Worm (Caenorhabditis elegans) whole organism, L1 larva: ENCODE measurements around the gene vps-54.

ENCODE experiments used
- C04F5.9 ChIP-seq: sonication (generic microtip); optimal IDR thresholded peaks from 2 replicates; lab custom pipeline; 2016; ENCODE audit warnings: missing genetic modification characterization, missing compliant biosample characterization
- C16A3.4 ChIP-seq: fragments of 150-350 bp; optimal IDR thresholded peaks from 2 replicates; lab custom pipeline; 2014; ENCODE audit warnings: missing biosample characterization, missing genetic modification characterization
- aha-1 ChIP-seq: fragments of 150-350 bp; optimal IDR thresholded peaks from 2 replicates; lab custom pipeline; 2014; ENCODE audit warnings: missing biosample characterization, missing genetic modification characterization
- alr-1 ChIP-seq: fragments of 200-800 bp; sonication (Bioruptor generic); optimal IDR thresholded peaks from 2 replicates; lab custom pipeline; 2018; ENCODE audit warnings: borderline replicate concordance, mild to moderate bottlenecking, missing genetic modification characterization, missing compliant biosample characterization
- aly-2 ChIP-seq: fragments of 150-350 bp; optimal IDR thresholded peaks from 2 replicates; lab custom pipeline; 2014; ENCODE audit warnings: missing biosample characterization, missing genetic modification characterization
- ama-1 ChIP-seq: fragments of 150-350 bp; optimal IDR thresholded peaks from 2 replicates; lab custom pipeline; 2014
- blmp-1 ChIP-seq: fragments of 150-350 bp; optimal IDR thresholded peaks from 2 replicates; lab custom pipeline; 2014; ENCODE audit warnings: missing biosample characterization, missing genetic modification characterization
- ceh-8 ChIP-seq: fragments of 200-800 bp; sonication (Bioruptor generic); optimal IDR thresholded peaks from 2 replicates; lab custom pipeline; 2018; ENCODE audit warnings: mild to moderate bottlenecking, missing genetic modification characterization, moderate library complexity, missing compliant biosample characterization
- ceh-82 ChIP-seq, 3 experiments: fragments of 150-350 bp in 1 of 3; sonication (generic microtip) in 2 of 3; optimal IDR thresholded peaks; 2 replicates each; lab custom pipeline; 2014 to 2017; ENCODE audit warnings: missing biosample characterization in 3 of 3, missing genetic modification characterization in 3 of 3
- ceh-88 ChIP-seq: fragments of 200-800 bp; sonication (Bioruptor generic); IDR thresholded peaks from 2 replicates; pipeline ENCODE4 v1.3.6; 2022; ENCODE audit warnings: missing genetic modification characterization, missing compliant biosample characterization
- ceh-90 ChIP-seq: sonication (generic microtip); optimal IDR thresholded peaks from 2 replicates; lab custom pipeline; 2016; ENCODE audit warnings: missing genetic modification characterization, missing compliant biosample characterization
- dsc-1 ChIP-seq: sonication (generic microtip); optimal IDR thresholded peaks from 2 replicates; lab custom pipeline; 2016; ENCODE audit warnings: mild to moderate bottlenecking, missing genetic modification characterization, missing compliant biosample characterization
- efl-1 ChIP-seq, 4 experiments: fragments of 150-350 bp; optimal IDR thresholded peaks in 3 of 4; peaks in 1 of 4; 1 replicate in 1 of 4; 2 replicates in 3 of 4; lab custom pipeline; 2014; ENCODE audit warnings: missing biosample characterization in 2 of 4, missing genetic modification characterization in 2 of 4, missing genetic modification reagents in 2 of 4
- egl-13 ChIP-seq: sonication (generic microtip); optimal IDR thresholded peaks from 2 replicates; lab custom pipeline; 2016; ENCODE audit warnings: missing genotype, missing genetic modification reagents, missing genetic modification characterization, missing compliant biosample characterization
- elt-2 ChIP-seq: sonication (generic microtip); optimal IDR thresholded peaks from 2 replicates; lab custom pipeline; 2016; ENCODE audit warnings: missing genetic modification characterization, mild to moderate bottlenecking, inconsistent platforms, missing compliant biosample characterization, missing genetic modification reagents
- elt-3 ChIP-seq, 6 experiments: fragments of 150-350 bp in 1 of 6; sonication (generic microtip); optimal IDR thresholded peaks; 2 replicates each; lab custom pipeline; 2017 to 2018; ENCODE audit warnings: missing biosample characterization in 6 of 6, missing genetic modification characterization in 6 of 6, inconsistent platforms in 1 of 6
- ets-5 ChIP-seq: fragments of 200-800 bp; sonication (Bioruptor generic); IDR thresholded peaks from 2 replicates; pipeline ENCODE4 v1.3.6; 2022; ENCODE audit warnings: missing genetic modification characterization, missing compliant biosample characterization
- fkh-10 ChIP-seq: sonication (generic microtip); optimal IDR thresholded peaks from 2 replicates; lab custom pipeline; 2017; ENCODE audit warnings: missing biosample characterization, missing genetic modification reagents, missing genetic modification characterization
- fkh-8 ChIP-seq: sonication (generic microtip); optimal IDR thresholded peaks from 2 replicates; lab custom pipeline; 2016; ENCODE audit warnings: mild to moderate bottlenecking, missing genetic modification characterization, missing compliant biosample characterization
- hlh-17 ChIP-seq: fragments of 200-800 bp; sonication (Bioruptor generic); optimal IDR thresholded peaks from 2 replicates; lab custom pipeline; 2018; ENCODE audit warnings: missing genetic modification characterization, mild to moderate bottlenecking, missing compliant biosample characterization, moderate library complexity, borderline replicate concordance
- hlh-4 ChIP-seq: sonication (generic microtip); optimal IDR thresholded peaks from 2 replicates; lab custom pipeline; 2016; ENCODE audit warnings: mild to moderate bottlenecking, missing genetic modification characterization, missing compliant biosample characterization
- hpl-2 ChIP-seq: fragments of 150-350 bp; optimal IDR thresholded peaks from 2 replicates; lab custom pipeline; 2014; ENCODE audit warnings: missing biosample characterization, missing genetic modification reagents, missing genetic modification characterization
- isw-1 ChIP-seq: fragments of 200-800 bp; sonication (Bioruptor generic); IDR thresholded peaks from 2 replicates; pipeline ENCODE4 v1.3.6; 2022; ENCODE audit warnings: missing genetic modification characterization, missing compliant biosample characterization
- lin-14 ChIP-seq: fragments of 200-800 bp; sonication (Bioruptor generic); optimal IDR thresholded peaks from 2 replicates; lab custom pipeline; 2018; ENCODE audit warnings: mild to moderate bottlenecking, missing genetic modification characterization, moderate library complexity, missing compliant biosample characterization
- lin-15B ChIP-seq: fragments of 150-350 bp; sonication (generic microtip); optimal IDR thresholded peaks from 3 replicates; lab custom pipeline; 2014; ENCODE audit warnings: missing biosample characterization, missing genetic modification characterization
- lin-35 ChIP-seq, 2 experiments: fragments of 150-350 bp; optimal IDR thresholded peaks; 2 replicates each; lab custom pipeline; 2014; ENCODE audit warnings: missing biosample characterization in 2 of 2, missing genetic modification characterization in 2 of 2, missing genetic modification reagents in 2 of 2
- lin-39 ChIP-seq: fragments of 150-350 bp; optimal IDR thresholded peaks from 2 replicates; lab custom pipeline; 2014; ENCODE audit warnings: missing biosample characterization, missing genetic modification reagents, missing genetic modification characterization
- lir-3 ChIP-seq: sonication (generic microtip); optimal IDR thresholded peaks from 2 replicates; lab custom pipeline; 2016; ENCODE audit warnings: mild to moderate bottlenecking, missing genetic modification characterization, moderate library complexity, missing compliant biosample characterization; ENCODE audit not compliant: poor library complexity
- mab-9 ChIP-seq: fragments of 200-800 bp; sonication (Bioruptor generic); IDR thresholded peaks from 2 replicates; pipeline ENCODE4 v1.3.6; 2022; ENCODE audit warnings: missing genetic modification reagents, missing genetic modification characterization, missing compliant biosample characterization
- mdl-1 ChIP-seq, 2 experiments: fragments of 150-350 bp; optimal IDR thresholded peaks; 2 replicates each; lab custom pipeline; 2014 to 2017; ENCODE audit warnings: missing biosample characterization in 2 of 2, missing genetic modification characterization in 2 of 2, inconsistent platforms in 1 of 2
- mef-2 ChIP-seq: fragments of 150-350 bp; optimal IDR thresholded peaks from 2 replicates; lab custom pipeline; 2014; ENCODE audit warnings: missing biosample characterization, missing genetic modification characterization
- nhr-11 ChIP-seq: fragments of 150-350 bp; optimal IDR thresholded peaks from 2 replicates; lab custom pipeline; 2014; ENCODE audit warnings: missing biosample characterization, missing genetic modification characterization
- nhr-12 ChIP-seq: sonication (generic microtip); optimal IDR thresholded peaks from 2 replicates; lab custom pipeline; 2017; ENCODE audit warnings: missing biosample characterization, missing genetic modification characterization
- nhr-237 ChIP-seq: fragments of 150-350 bp; optimal IDR thresholded peaks from 2 replicates; lab custom pipeline; 2014; ENCODE audit warnings: missing biosample characterization, missing genetic modification characterization
- nhr-71 ChIP-seq: sonication (generic microtip); optimal IDR thresholded peaks from 2 replicates; lab custom pipeline; 2016; ENCODE audit warnings: mild to moderate bottlenecking, missing genetic modification characterization, moderate library complexity, missing compliant biosample characterization
- nhr-76 ChIP-seq: sonication (generic microtip); optimal IDR thresholded peaks from 2 replicates; lab custom pipeline; 2017; ENCODE audit warnings: missing biosample characterization, missing genetic modification characterization
- nhr-84 ChIP-seq: sonication (generic microtip); optimal IDR thresholded peaks from 2 replicates; lab custom pipeline; 2017; ENCODE audit warnings: missing biosample characterization, missing genetic modification characterization
- nhr-85 ChIP-seq: sonication (generic microtip); peaks from one replicate; lab custom pipeline; 2016; ENCODE audit warnings: missing genetic modification characterization, inconsistent platforms, missing compliant biosample characterization
- nhr-90 ChIP-seq: sonication (generic microtip); optimal IDR thresholded peaks from 2 replicates; lab custom pipeline; 2016; ENCODE audit warnings: mild to moderate bottlenecking, missing genetic modification characterization, missing compliant biosample characterization; ENCODE audit not compliant: poor library complexity
- pqm-1 ChIP-seq: sonication (generic microtip); optimal IDR thresholded peaks from 3 replicates; lab custom pipeline; 2017; ENCODE audit warnings: missing biosample characterization, missing genetic modification characterization
- rnt-1 ChIP-seq: sonication (generic microtip); optimal IDR thresholded peaks from 2 replicates; lab custom pipeline; 2016; ENCODE audit warnings: mild to moderate bottlenecking, missing genetic modification characterization, moderate library complexity, missing compliant biosample characterization
- snpc-4 ChIP-seq: fragments of 150-350 bp; optimal IDR thresholded peaks from 2 replicates; lab custom pipeline; 2014; ENCODE audit warnings: missing biosample characterization, missing genetic modification characterization
- snu-23 ChIP-seq: sonication (generic microtip); optimal IDR thresholded peaks from 2 replicates; lab custom pipeline; 2016; ENCODE audit warnings: missing genetic modification characterization, missing compliant biosample characterization
- swsn-7 ChIP-seq: sonication (generic microtip); optimal IDR thresholded peaks from 2 replicates; lab custom pipeline; 2016; ENCODE audit warnings: missing genetic modification characterization, missing compliant biosample characterization
- tlp-1 ChIP-seq: fragments of 150-350 bp; optimal IDR thresholded peaks from 2 replicates; lab custom pipeline; 2014; ENCODE audit warnings: missing biosample characterization, missing genetic modification characterization
- unc-130 ChIP-seq: fragments of 150-350 bp; optimal IDR thresholded peaks from 2 replicates; lab custom pipeline; 2017; ENCODE audit warnings: missing biosample characterization, missing genetic modification characterization, inconsistent platforms
- unc-62 ChIP-seq: fragments of 150-350 bp; optimal IDR thresholded peaks from 2 replicates; lab custom pipeline; 2014; ENCODE audit warnings: missing biosample characterization, missing genetic modification reagents, missing genetic modification characterization
- vab-15 ChIP-seq: sonication (generic microtip); optimal IDR thresholded peaks from 2 replicates; lab custom pipeline; 2017; ENCODE audit warnings: missing genotype, mild to moderate bottlenecking, missing genetic modification characterization, missing compliant biosample characterization
- xbp-1 ChIP-seq: sonication (generic microtip); optimal IDR thresholded peaks from 2 replicates; lab custom pipeline; 2016; ENCODE audit warnings: missing genetic modification characterization, missing compliant biosample characterization
- zag-1 ChIP-seq: fragments of 150-350 bp; optimal IDR thresholded peaks from 2 replicates; lab custom pipeline; 2014; ENCODE audit warnings: missing biosample characterization, missing genetic modification characterization
- zip-4 ChIP-seq: fragments of 200-800 bp; sonication (Bioruptor generic); optimal IDR thresholded peaks from 2 replicates; lab custom pipeline; 2018; ENCODE audit warnings: mild to moderate bottlenecking, missing genetic modification characterization, moderate library complexity, missing compliant biosample characterization
- ztf-11 ChIP-seq, 2 experiments: sonication (generic microtip); optimal IDR thresholded peaks; 2 replicates each; lab custom pipeline; 2016 to 2017; ENCODE audit warnings: missing genetic modification characterization in 2 of 2, missing biosample characterization in 1 of 2, missing compliant biosample characterization in 1 of 2
- ztf-4 ChIP-seq: fragments of 150-350 bp; optimal IDR thresholded peaks from 2 replicates; lab custom pipeline; 2014; ENCODE audit warnings: missing biosample characterization, missing genetic modification characterization

Gene vps-54

ce11 chrV:10525902-10526301, 50.3 kb downstream of the vps-54 start, which contains the start of the genes C35A5.8 and hda-11:
Gene C35A5.8 (minus strand): TSS chrV:10525908.
Gene hda-11 (plus strand): TSS chrV:10526184.
- TF ChIP-seq xbp-1 (tag; lab: Kevin White, UChicago) (peak; percentile 80), nhr-85 (tag; lab: Kevin White, UChicago) (peak; percentile 92), dsc-1 (tag; lab: Kevin White, UChicago) (peak; percentile 88), elt-2 (peak; percentile 79), lir-3 (tag; lab: Kevin White, UChicago) (peak; percentile 97), swsn-7 (peak; percentile 80), tlp-1 (tag; lab: Kevin White, UChicago) (no peak), lin-39 (peak; percentile 58), aly-2 (tag; lab: Kevin White, UChicago) (no peak), egl-13 (tag; lab: Kevin White, UChicago) (peak; percentile 84), mef-2 (tag; lab: Kevin White, UChicago) (no peak), hlh-17 (GFP tag; lab: Kevin White, UChicago) (no peak), efl-1 (optimal IDR thresholded peaks at IDR 0.05; lab: Kevin White, UChicago) (peak; percentile 71 to 77), efl-1 (GFP tag; optimal IDR thresholded peaks at IDR 0.05 in 1 of 2; lab: Kevin White, UChicago) (peak; percentile 71 to 97), ceh-82 (tag; optimal IDR thresholded peaks at IDR 0.05; lab: Kevin White, UChicago) (peak; percentile 46 to 59 (median 51)), isw-1 (GFP tag; lab: Robert Waterston, UW) (peak; percentile 77), nhr-11 (no peak), aha-1 (no peak), nhr-12 (tag; lab: Kevin White, UChicago) (no peak), ceh-90 (peak; percentile 94), alr-1 (tag; lab: Kevin White, UChicago) (no peak), ceh-88 (GFP tag; lab: Robert Waterston, UW) (no peak), lin-14 (GFP tag; lab: Kevin White, UChicago) (peak; percentile 74), ztf-11 (tag; optimal IDR thresholded peaks at IDR 0.05; lab: Kevin White, UChicago) (peak in 1 of 2 experiments; percentile 94), snu-23 (GFP tag; lab: Kevin White, UChicago) (peak; percentile 86), snpc-4 (tag; lab: Kevin White, UChicago) (peak; percentile 58), hpl-2 (no peak), ets-5 (GFP tag; lab: Robert Waterston, UW) (no peak), nhr-76 (tag; lab: Kevin White, UChicago) (no peak), ztf-4 (tag; lab: Kevin White, UChicago) (peak; percentile 34), unc-130 (tag; lab: Kevin White, UChicago) (peak; percentile 51), mab-9 (GFP tag; lab: Robert Waterston, UW) (peak; percentile 70), fkh-10 (GFP tag; lab: Kevin White, UChicago) (no peak), hlh-4 (tag; lab: Kevin White, UChicago) (peak; percentile 57), vab-15 (tag; lab: Kevin White, UChicago) (no peak), zip-4 (GFP tag; lab: Kevin White, UChicago) (peak; percentile 6), pqm-1 (no peak), ama-1 (lab: Kevin White, UChicago) (no peak), nhr-84 (tag; lab: Kevin White, UChicago) (no peak), ceh-8 (GFP tag; lab: Kevin White, UChicago) (peak; percentile 7), mdl-1 (tag; optimal IDR thresholded peaks at IDR 0.05; lab: Kevin White, UChicago) (peak in 1 of 2 experiments; percentile 24), nhr-71 (tag; lab: Kevin White, UChicago) (peak; percentile 88), fkh-8 (tag; lab: Kevin White, UChicago) (peak; percentile 66), unc-62 (GFP tag; lab: Kevin White, UChicago) (no peak), zag-1 (tag; lab: Kevin White, UChicago) (no peak), nhr-90 (tag; lab: Kevin White, UChicago) (peak; percentile 91), lin-35 (GFP tag; optimal IDR thresholded peaks at IDR 0.05; lab: Kevin White, UChicago) (peak; percentile 71 to 74), blmp-1 (tag; lab: Kevin White, UChicago) (peak; percentile 46), C16A3.4 (tag; lab: Kevin White, UChicago) (peak; percentile 46), nhr-237 (tag; lab: Kevin White, UChicago) (no peak), elt-3 (tag; optimal IDR thresholded peaks at IDR 0.05; lab: Kevin White, UChicago) (peak in 1 of 6 experiments; percentile 22), rnt-1 (peak; percentile 99), lin-15B (peak; percentile 8), C04F5.9 (tag; lab: Kevin White, UChicago) (peak; percentile 81)
